Fruit fly (Drosophila melanogaster): ENCODE data around the gene CG18493.

dm6 chr3R:19346532-19346931 is 43.5 kb upstream of the CG18493 start:
- no peak for TF ChIP-seq spab (GFP tag; optimal IDR thresholded peaks at IDR 0.05)
- TF ChIP-seq Eip78C (GFP tag): no peak
- no peak for TF ChIP-seq Eip93F (GFP tag; optimal IDR thresholded peaks at IDR 0.05)
- TF ChIP-seq CG8632 (GFP tag; optimal IDR thresholded peaks at IDR 0.05): no peak
- no peak for TF ChIP-seq Lpt (GFP tag; optimal IDR thresholded peaks at IDR 0.05)
- TF ChIP-seq fd59A (GFP tag; optimal IDR thresholded peaks at IDR 0.05): no peak
- TF ChIP-seq dac (GFP tag; optimal IDR thresholded peaks at IDR 0.05): no peak
- TF ChIP-seq Sox102F (GFP tag; optimal IDR thresholded peaks at IDR 0.05): no peak
- no peak for TF ChIP-seq svp (GFP tag)
- no peak for TF ChIP-seq CG8119 (GFP tag; IDR thresholded peaks at IDR 0.05)
- TF ChIP-seq Hr39 (GFP tag; optimal IDR thresholded peaks at IDR 0.05): no peak
- no peak for TF ChIP-seq net (GFP tag; optimal IDR thresholded peaks at IDR 0.05)
